Worm (Caenorhabditis elegans): ENCODE results near the gene sorb-1.

DNA sequence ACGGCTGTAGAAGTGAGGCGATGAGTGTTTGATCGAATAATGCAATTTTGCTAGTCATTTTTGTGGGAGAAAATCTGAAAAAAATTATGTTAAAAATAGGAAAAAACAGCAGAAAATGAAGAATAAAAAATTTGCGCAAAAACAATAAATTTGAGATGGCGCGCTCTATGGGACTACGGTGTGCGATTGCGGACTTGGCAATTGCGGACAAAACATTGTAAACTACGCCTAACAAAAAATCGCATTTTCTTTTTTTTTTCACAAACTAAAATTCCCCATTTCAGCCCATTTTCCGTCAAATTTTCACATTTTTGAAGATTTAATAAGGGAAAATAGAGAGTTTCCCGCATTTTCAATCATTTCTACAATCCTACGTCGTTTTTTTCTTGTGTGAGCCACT lies 38.5 kb downstream of the sorb-1 start, which contains the start of the genes sas-6 and Y45F10D.7:
- TF ChIP-seq daf-12 (tag; optimal IDR thresholded peaks at IDR 0.05) (no peak), ztf-11 (tag; optimal IDR thresholded peaks at IDR 0.05) (no peak), lin-39 (tag; optimal IDR thresholded peaks at IDR 0.05) (peak; percentile 54), tbx-2 (tag; optimal IDR thresholded peaks at IDR 0.05) (no peak), fos-1 (tag; optimal IDR thresholded peaks at IDR 0.05) (no peak), unc-62 (GFP tag; optimal IDR thresholded peaks at IDR 0.05) (no peak), R02D3.7 (tag; optimal IDR thresholded peaks at IDR 0.05) (peak; percentile 24), ZK546.5 (tag; optimal IDR thresholded peaks at IDR 0.05) (no peak), nhr-25 (tag; optimal IDR thresholded peaks at IDR 0.05) (peak; percentile 61)

Data from whole organism, L3 larva.